Worm (Caenorhabditis elegans) whole organism, early embryonic: Measurements from ENCODE around the gene T11F9.22.

ENCODE experiments used
- B0310.2 ChIP-seq: sonication (generic microtip); optimal IDR thresholded peaks from 2 replicates; lab custom pipeline; 2016; ENCODE audit warnings: mild to moderate bottlenecking, missing genetic modification characterization, missing compliant biosample characterization
- F13C5.2 ChIP-seq: sonication (generic microtip); optimal IDR thresholded peaks from 2 replicates; lab custom pipeline; 2017; ENCODE audit warnings: mild to moderate bottlenecking, missing genetic modification characterization, inconsistent platforms, missing compliant biosample characterization
- aly-1 ChIP-seq: sonication (generic microtip); optimal IDR thresholded peaks from 2 replicates; lab custom pipeline; 2016; ENCODE audit warnings: missing genetic modification characterization, missing compliant biosample characterization
- ama-1 ChIP-seq: fragments of 150-350 bp; optimal IDR thresholded peaks from 2 replicates; lab custom pipeline; 2014
- ceh-13 ChIP-seq: fragments of 200-800 bp; sonication (Bioruptor generic); optimal IDR thresholded peaks from 2 replicates; lab custom pipeline; 2018; ENCODE audit warnings: mild to moderate bottlenecking, missing genetic modification characterization, missing compliant biosample characterization
- ceh-36 ChIP-seq: sonication (generic microtip); optimal IDR thresholded peaks from 2 replicates; lab custom pipeline; 2016; ENCODE audit warnings: missing genetic modification characterization, inconsistent platforms, missing compliant biosample characterization
- ets-7 ChIP-seq: sonication (generic microtip); optimal IDR thresholded peaks from 2 replicates; lab custom pipeline; 2016; ENCODE audit warnings: missing genotype, missing genetic modification characterization, missing compliant biosample characterization
- flt-1 ChIP-seq: fragments of 200-800 bp; sonication (Bioruptor generic); IDR thresholded peaks from 2 replicates; pipeline ENCODE4 v1.3.6; 2022; ENCODE audit warnings: missing genetic modification characterization, missing compliant biosample characterization
- hmbx-1 ChIP-seq: sonication (generic microtip); optimal IDR thresholded peaks from 2 replicates; lab custom pipeline; 2016; ENCODE audit warnings: mild to moderate bottlenecking, missing genetic modification characterization, missing compliant biosample characterization
- hmg-4 ChIP-seq: fragments of 200-800 bp; sonication (Bioruptor generic); optimal IDR thresholded peaks from 2 replicates; lab custom pipeline; 2018; ENCODE audit warnings: mild to moderate bottlenecking, missing genetic modification characterization, missing compliant biosample characterization
- hnd-1 ChIP-seq: sonication (generic microtip); optimal IDR thresholded peaks from 2 replicates; lab custom pipeline; 2016; ENCODE audit warnings: missing genetic modification characterization, missing compliant biosample characterization
- pes-1 ChIP-seq: fragments of 200-800 bp; sonication (Bioruptor generic); IDR thresholded peaks from 2 replicates; pipeline ENCODE4 v1.3.6; 2022; ENCODE audit warnings: missing genetic modification reagents, missing genetic modification characterization, missing compliant biosample characterization
- scrt-1 ChIP-seq: fragments of 200-800 bp; sonication (Bioruptor generic); IDR thresholded peaks from 2 replicates; pipeline ENCODE4 v1.3.6; 2022; ENCODE audit warnings: missing genetic modification characterization, missing compliant biosample characterization
- sea-1 ChIP-seq: fragments of 200-800 bp; sonication (Bioruptor generic); conservative IDR thresholded peaks from 2 replicates; pipeline ENCODE4 v1.3.6; 2022; ENCODE audit warnings: missing genetic modification characterization, missing compliant biosample characterization
- tbx-11 ChIP-seq: fragments of 200-800 bp; sonication (Bioruptor generic); IDR thresholded peaks from 2 replicates; pipeline ENCODE4 v1.3.6; 2022; ENCODE audit warnings: missing genetic modification characterization, missing compliant biosample characterization
- tbx-37 ChIP-seq: fragments of 200-800 bp; sonication (Bioruptor generic); conservative IDR thresholded peaks from 2 replicates; pipeline ENCODE4 v1.3.6; 2022; ENCODE audit warnings: missing genetic modification reagents, missing genetic modification characterization, missing compliant biosample characterization
- tra-4 ChIP-seq: sonication (generic microtip); optimal IDR thresholded peaks from 2 replicates; lab custom pipeline; 2017; ENCODE audit warnings: missing genetic modification characterization, missing compliant biosample characterization

Gene T11F9.22

ce11 chrV:11492456-11492855 is 12.9 kb downstream of the T11F9.22 start, which contains the start of gene T11F9.21:
Gene T11F9.21, plus strand, starts transcription at chrV:11492756.
- TF ChIP-seq pes-1 (GFP tag; lab: Robert Waterston, UW) (no peak), hnd-1 (tag; lab: Kevin White, UChicago) (no peak), B0310.2 (tag; lab: Kevin White, UChicago) (no peak), tra-4 (tag; lab: Kevin White, UChicago) (no peak), hmbx-1 (no peak), tbx-37 (GFP tag; lab: Robert Waterston, UW) (no peak), ama-1 (lab: Kevin White, UChicago) (no peak), ceh-13 (GFP tag; lab: Kevin White, UChicago) (no peak), hmg-4 (GFP tag; lab: Kevin White, UChicago) (no peak), flt-1 (GFP tag; lab: Robert Waterston, UW) (no peak), ets-7 (tag; lab: Kevin White, UChicago) (no peak), aly-1 (tag; lab: Kevin White, UChicago) (no peak), F13C5.2 (tag; lab: Kevin White, UChicago) (no peak)

- TF ChIP-seq tbx-11 (GFP tag; lab: Robert Waterston, UW) = no peak
- no peak for TF ChIP-seq ceh-13 (GFP tag; lab: Kevin White, UChicago)
- no peak for TF ChIP-seq hmbx-1
- no peak for TF ChIP-seq flt-1 (GFP tag; lab: Robert Waterston, UW)
- TF ChIP-seq hnd-1 (tag; lab: Kevin White, UChicago) = no peak
- no peak for TF ChIP-seq tra-4 (tag; lab: Kevin White, UChicago)
- TF ChIP-seq F13C5.2 (tag; lab: Kevin White, UChicago) = no peak
- no peak for TF ChIP-seq tbx-37 (GFP tag; lab: Robert Waterston, UW)
- no peak for TF ChIP-seq hmg-4 (GFP tag; lab: Kevin White, UChicago)
- no peak for TF ChIP-seq ets-7 (tag; lab: Kevin White, UChicago)
- TF ChIP-seq ceh-36 (tag; lab: Kevin White, UChicago) = no peak
- TF ChIP-seq sea-1 (GFP tag; lab: Robert Waterston, UW) = no peak
These were observed 16.8 kb downstream of the T11F9.22 start, which contains the start of gene htrl-1 for ce11 chrV:11496283-11496682. Gene htrl-1, minus strand, starts transcription at chrV:11496383.

ce11 chrV:11497475-11497874 is 18.0 kb downstream of the T11F9.22 start:
- TF ChIP-seq hmbx-1 (no peak), pes-1 (GFP tag; lab: Robert Waterston, UW) (no peak), ceh-36 (tag; lab: Kevin White, UChicago) (no peak), sea-1 (GFP tag; lab: Robert Waterston, UW) (no peak), F13C5.2 (tag; lab: Kevin White, UChicago) (no peak), aly-1 (tag; lab: Kevin White, UChicago) (no peak), flt-1 (GFP tag; lab: Robert Waterston, UW) (no peak), ceh-13 (GFP tag; lab: Kevin White, UChicago) (no peak), scrt-1 (GFP tag; lab: Robert Waterston, UW) (no peak), hnd-1 (tag; lab: Kevin White, UChicago) (no peak), tra-4 (tag; lab: Kevin White, UChicago) (no peak), tbx-11 (GFP tag; lab: Robert Waterston, UW) (no peak)

- TF ChIP-seq ama-1 (lab: Kevin White, UChicago) (no peak), ets-7 (tag; lab: Kevin White, UChicago) (no peak), hmg-4 (GFP tag; lab: Kevin White, UChicago) (no peak), tra-4 (tag; lab: Kevin White, UChicago) (no peak), B0310.2 (tag; lab: Kevin White, UChicago) (no peak), aly-1 (tag; lab: Kevin White, UChicago) (no peak), tbx-37 (GFP tag; lab: Robert Waterston, UW) (no peak), F13C5.2 (tag; lab: Kevin White, UChicago) (no peak), pes-1 (GFP tag; lab: Robert Waterston, UW) (no peak), sea-1 (GFP tag; lab: Robert Waterston, UW) (no peak), ceh-36 (tag; lab: Kevin White, UChicago) (no peak), scrt-1 (GFP tag; lab: Robert Waterston, UW) (no peak), tbx-11 (GFP tag; lab: Robert Waterston, UW) (no peak), hnd-1 (tag; lab: Kevin White, UChicago) (no peak), hmbx-1 (no peak), flt-1 (GFP tag; lab: Robert Waterston, UW) (no peak), ceh-13 (GFP tag; lab: Kevin White, UChicago) (no peak)
These were observed 20.3 kb downstream of the T11F9.22 start for ce11 chrV:11499786-11500185.

ce11 chrV:11500980-11501379 is 21.5 kb downstream of the T11F9.22 start:
- TF ChIP-seq scrt-1 (GFP tag; lab: Robert Waterston, UW) = no peak
- TF ChIP-seq hmg-4 (GFP tag; lab: Kevin White, UChicago) = no peak
- TF ChIP-seq ets-7 (tag; lab: Kevin White, UChicago) = no peak
- no peak for TF ChIP-seq tbx-11 (GFP tag; lab: Robert Waterston, UW)
- no peak for TF ChIP-seq ceh-36 (tag; lab: Kevin White, UChicago)
- TF ChIP-seq flt-1 (GFP tag; lab: Robert Waterston, UW) = no peak
- TF ChIP-seq sea-1 (GFP tag; lab: Robert Waterston, UW) = no peak
- TF ChIP-seq pes-1 (GFP tag; lab: Robert Waterston, UW) = no peak
- TF ChIP-seq tra-4 (tag; lab: Kevin White, UChicago) = no peak
- TF ChIP-seq ceh-13 (GFP tag; lab: Kevin White, UChicago) = no peak
- no peak for TF ChIP-seq hnd-1 (tag; lab: Kevin White, UChicago)
- no peak for TF ChIP-seq F13C5.2 (tag; lab: Kevin White, UChicago)
- TF ChIP-seq aly-1 (tag; lab: Kevin White, UChicago) = no peak
- TF ChIP-seq tbx-37 (GFP tag; lab: Robert Waterston, UW) = no peak
- no peak for TF ChIP-seq B0310.2 (tag; lab: Kevin White, UChicago)
- no peak for TF ChIP-seq hmbx-1
- no peak for TF ChIP-seq ama-1 (lab: Kevin White, UChicago)

- no peak for TF ChIP-seq flt-1 (GFP tag; lab: Robert Waterston, UW)
- no peak for TF ChIP-seq pes-1 (GFP tag; lab: Robert Waterston, UW)
- TF ChIP-seq tbx-37 (GFP tag; lab: Robert Waterston, UW) = no peak
- TF ChIP-seq ceh-13 (GFP tag; lab: Kevin White, UChicago) = no peak
- TF ChIP-seq hnd-1 (tag; lab: Kevin White, UChicago) = no peak
- TF ChIP-seq tbx-11 (GFP tag; lab: Robert Waterston, UW) = no peak
- no peak for TF ChIP-seq ets-7 (tag; lab: Kevin White, UChicago)
- no peak for TF ChIP-seq sea-1 (GFP tag; lab: Robert Waterston, UW)
- TF ChIP-seq ama-1 (lab: Kevin White, UChicago) = no peak
- no peak for TF ChIP-seq ceh-36 (tag; lab: Kevin White, UChicago)
- no peak for TF ChIP-seq hmbx-1
- TF ChIP-seq tra-4 (tag; lab: Kevin White, UChicago) = no peak
- TF ChIP-seq aly-1 (tag; lab: Kevin White, UChicago) = no peak
- TF ChIP-seq hmg-4 (GFP tag; lab: Kevin White, UChicago) = no peak
- TF ChIP-seq F13C5.2 (tag; lab: Kevin White, UChicago) = no peak
- no peak for TF ChIP-seq scrt-1 (GFP tag; lab: Robert Waterston, UW)
- TF ChIP-seq B0310.2 (tag; lab: Kevin White, UChicago) = no peak
These were observed 23.7 kb downstream of the T11F9.22 start, which contains the start of gene C55A6.12 for ce11 chrV:11503081-11503751. Gene C55A6.12, minus strand, starts transcription at chrV:11503131.
